Worm (Caenorhabditis elegans): ENCODE measurements around the gene K11D12.11.

DNA sequence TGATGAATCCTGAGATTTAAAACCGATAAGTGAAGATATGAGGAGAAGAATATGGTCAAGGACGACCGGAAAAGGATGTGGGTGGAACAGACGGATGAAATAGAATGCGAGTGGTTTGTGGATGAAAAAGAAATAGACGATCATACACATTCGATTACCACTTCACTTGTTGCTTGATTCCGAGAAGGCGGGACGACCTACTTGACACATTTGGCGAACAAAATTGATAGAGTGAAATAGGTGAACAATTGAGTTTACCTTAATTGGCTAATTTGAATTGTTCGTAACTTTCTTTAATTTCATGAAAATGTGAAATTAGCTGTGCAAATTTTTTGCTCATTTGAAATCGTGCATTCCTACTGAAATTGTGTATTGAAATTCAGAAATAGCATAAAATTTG, 32.7 kb upstream of the K11D12.11 start, which contains the start of gene Y58A7A.2:
- TF ChIP-seq nhr-76 (tag; optimal IDR thresholded peaks at IDR 0.05) (no peak), unc-62 (GFP tag; optimal IDR thresholded peaks at IDR 0.05) (no peak), lin-13 (tag; optimal IDR thresholded peaks at IDR 0.05) (no peak), nhr-237 (tag; optimal IDR thresholded peaks at IDR 0.05) (no peak), mls-2 (tag; optimal IDR thresholded peaks at IDR 0.05) (no peak), ham-2 (GFP tag; optimal IDR thresholded peaks at IDR 0.05) (no peak), mep-1 (tag; optimal IDR thresholded peaks at IDR 0.05) (no peak), pha-4 (tag; optimal IDR thresholded peaks at IDR 0.05) (no peak), sptf-1 (tag; optimal IDR thresholded peaks at IDR 0.05) (no peak), nhr-28 (tag; optimal IDR thresholded peaks at IDR 0.05) (no peak), elt-3 (tag; optimal IDR thresholded peaks at IDR 0.05) (no peak), nhr-12 (tag; optimal IDR thresholded peaks at IDR 0.05) (no peak), ztf-11 (tag; optimal IDR thresholded peaks at IDR 0.05) (no peak), tbx-8 (GFP tag; optimal IDR thresholded peaks at IDR 0.05) (no peak)
